Worm (Caenorhabditis elegans) whole organism, L2 larva: ENCODE data around the gene clec-186.

Experiments
- C34F6.9 ChIP-seq: fragments of 150-350 bp; optimal IDR thresholded peaks from 2 replicates; lab custom pipeline; 2014; ENCODE audit warnings: missing biosample characterization, missing genetic modification characterization
- Y55F3AM.14 ChIP-seq: fragments of 200-800 bp; sonication (Bioruptor generic); optimal IDR thresholded peaks from 2 replicates; lab custom pipeline; 2018; ENCODE audit warnings: mild to moderate bottlenecking, missing genetic modification characterization, missing compliant biosample characterization
- alr-1 ChIP-seq: fragments of 150-350 bp; optimal IDR thresholded peaks from 2 replicates; lab custom pipeline; 2014; ENCODE audit warnings: missing biosample characterization, missing genetic modification characterization
- aly-2 ChIP-seq: fragments of 150-350 bp; optimal IDR thresholded peaks from 2 replicates; lab custom pipeline; 2014; ENCODE audit warnings: missing biosample characterization, missing genetic modification characterization
- ama-1 ChIP-seq: fragments of 150-350 bp; optimal IDR thresholded peaks from 2 replicates; lab custom pipeline; 2018; ENCODE audit warnings: inconsistent platforms
- ceh-82 ChIP-seq: fragments of 150-350 bp; optimal IDR thresholded peaks from 2 replicates; lab custom pipeline; 2014; ENCODE audit warnings: missing biosample characterization, missing genetic modification characterization
- dmd-4 ChIP-seq: sonication (generic microtip); optimal IDR thresholded peaks from 2 replicates; lab custom pipeline; 2017; ENCODE audit warnings: missing biosample characterization, missing genetic modification characterization
- elt-1 ChIP-seq: fragments of 150-350 bp; optimal IDR thresholded peaks from 2 replicates; lab custom pipeline; 2014; ENCODE audit warnings: missing biosample characterization, missing genetic modification characterization
- fos-1 ChIP-seq: fragments of 150-350 bp; optimal IDR thresholded peaks from 2 replicates; lab custom pipeline; 2014; ENCODE audit warnings: missing biosample characterization, missing genetic modification characterization
- gmeb-1 ChIP-seq: fragments of 150-350 bp; optimal IDR thresholded peaks from 2 replicates; lab custom pipeline; 2014; ENCODE audit warnings: missing biosample characterization, missing genetic modification characterization
- lin-11 ChIP-seq: fragments of 150-350 bp; sonication (generic microtip); optimal IDR thresholded peaks from 2 replicates; lab custom pipeline; 2014; ENCODE audit warnings: missing biosample characterization, missing genetic modification characterization, inconsistent platforms, mixed read lengths
- lin-13 ChIP-seq: fragments of 150-350 bp; optimal IDR thresholded peaks from 2 replicates; lab custom pipeline; 2014; ENCODE audit warnings: missing biosample characterization, missing genetic modification reagents, missing genetic modification characterization
- lin-39 ChIP-seq: fragments of 150-350 bp; optimal IDR thresholded peaks from 2 replicates; lab custom pipeline; 2014; ENCODE audit warnings: missing biosample characterization, missing genetic modification reagents, missing genetic modification characterization
- lsy-2 ChIP-seq, 2 experiments: fragments of 150-350 bp in 1 of 2; sonication (generic microtip) in 1 of 2; optimal IDR thresholded peaks; 2 replicates each; lab custom pipeline; 2014 to 2017; ENCODE audit warnings: missing biosample characterization in 2 of 2, missing genetic modification characterization in 2 of 2
- mdl-1 ChIP-seq, 2 experiments: fragments of 150-350 bp in 1 of 2; sonication (generic microtip) in 1 of 2; optimal IDR thresholded peaks; 2 replicates each; lab custom pipeline; 2017; ENCODE audit warnings: missing biosample characterization in 2 of 2, missing genetic modification characterization in 2 of 2
- nhr-11 ChIP-seq: fragments of 150-350 bp; optimal IDR thresholded peaks from 2 replicates; lab custom pipeline; 2014; ENCODE audit warnings: missing biosample characterization, missing genetic modification characterization
- nhr-12 ChIP-seq: fragments of 150-350 bp; optimal IDR thresholded peaks from 2 replicates; lab custom pipeline; 2014; ENCODE audit warnings: missing biosample characterization, missing genetic modification characterization
- nhr-21 ChIP-seq: fragments of 150-350 bp; optimal IDR thresholded peaks from 2 replicates; lab custom pipeline; 2014; ENCODE audit warnings: missing biosample characterization, missing genetic modification characterization
- nhr-23 ChIP-seq: fragments of 150-350 bp; optimal IDR thresholded peaks from 2 replicates; lab custom pipeline; 2014; ENCODE audit warnings: missing biosample characterization, missing genetic modification reagents, missing genetic modification characterization
- nhr-237 ChIP-seq: fragments of 150-350 bp; optimal IDR thresholded peaks from 2 replicates; lab custom pipeline; 2014; ENCODE audit warnings: missing biosample characterization, missing genetic modification characterization
- nhr-25 ChIP-seq: fragments of 150-350 bp; sonication (generic microtip); optimal IDR thresholded peaks from 3 replicates; lab custom pipeline; 2014; ENCODE audit warnings: missing biosample characterization, missing genetic modification characterization
- nhr-6 ChIP-seq: fragments of 150-350 bp; optimal IDR thresholded peaks from 2 replicates; lab custom pipeline; 2014; ENCODE audit warnings: missing biosample characterization, missing genetic modification characterization
- sem-4 ChIP-seq: fragments of 150-350 bp; optimal IDR thresholded peaks from 2 replicates; lab custom pipeline; 2014; ENCODE audit warnings: missing biosample characterization, missing genetic modification reagents, missing genetic modification characterization
- skn-1 ChIP-seq: sonication (generic microtip); optimal IDR thresholded peaks from 2 replicates; lab custom pipeline; 2017; ENCODE audit warnings: missing biosample characterization, missing genetic modification characterization
- sma-9 ChIP-seq, 2 experiments: fragments of 150-350 bp in 1 of 2; sonication (generic microtip) in 1 of 2; optimal IDR thresholded peaks; 2 replicates each; lab custom pipeline; 2014 to 2016; ENCODE audit warnings: missing genetic modification characterization in 2 of 2, mild to moderate bottlenecking in 1 of 2, missing biosample characterization in 1 of 2, missing compliant biosample characterization in 1 of 2, missing genetic modification reagents in 1 of 2, moderate library complexity in 1 of 2
- snpc-4 ChIP-seq: fragments of 150-350 bp; optimal IDR thresholded peaks from 2 replicates; lab custom pipeline; 2014; ENCODE audit warnings: missing biosample characterization, missing genetic modification characterization
- unc-39 ChIP-seq: fragments of 150-350 bp; optimal IDR thresholded peaks from 2 replicates; lab custom pipeline; 2014; ENCODE audit warnings: missing biosample characterization, missing genetic modification characterization
- unc-62 ChIP-seq: fragments of 150-350 bp; optimal IDR thresholded peaks from 2 replicates; lab custom pipeline; 2014; ENCODE audit warnings: missing biosample characterization, missing genetic modification reagents, missing genetic modification characterization
- ztf-4 ChIP-seq: fragments of 150-350 bp; optimal IDR thresholded peaks from 2 replicates; lab custom pipeline; 2014; ENCODE audit warnings: missing biosample characterization, missing genetic modification characterization

clec-186 gene

ce11 chrIV:12909871-12910270 lies 44.0 kb downstream of the clec-186 start, which contains the start of gene K08D8.4:
K08D8.4 (minus strand) TSS chrIV:12909998.
- TF ChIP-seq fos-1 (tag; lab: Kevin White, UChicago), result peak; percentile 86
- TF ChIP-seq Y55F3AM.14 (GFP tag; lab: Kevin White, UChicago), result no peak

DNA sequence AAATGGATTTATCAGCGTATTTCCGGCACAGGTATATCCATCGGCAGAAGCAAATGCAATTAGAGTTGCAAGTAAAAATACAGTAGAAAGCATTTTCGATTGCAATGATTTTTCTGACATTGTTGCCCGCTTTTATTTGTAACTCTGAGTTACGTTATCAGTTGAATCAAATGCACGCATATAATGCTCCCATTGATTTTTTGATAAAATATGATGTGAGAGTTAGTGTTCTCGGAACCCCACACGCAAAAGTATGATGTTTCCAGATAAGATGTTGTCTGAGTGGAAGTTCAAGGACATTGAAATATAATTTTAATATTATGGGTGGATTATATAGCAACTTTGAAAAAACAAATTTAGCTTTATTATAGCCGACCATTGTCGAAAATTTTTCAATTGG lies 46.1 kb downstream of the clec-186 start, which contains the start of gene K08D8.5:
K08D8.5 (minus strand) TSS at position 140 of the 400 bp plus-strand sequence.
- no peak for TF ChIP-seq nhr-21 (tag; lab: Kevin White, UChicago)
- TF ChIP-seq fos-1 (tag; lab: Kevin White, UChicago), result peak; percentile 79
- TF ChIP-seq lsy-2 (tag; optimal IDR thresholded peaks at IDR 0.05; lab: Kevin White, UChicago), result no peak
- TF ChIP-seq sem-4 (tag; lab: Kevin White, UChicago), result no peak
- peak; percentile 51 for TF ChIP-seq sma-9 (GFP tag; optimal IDR thresholded peaks at IDR 0.05; lab: Kevin White, UChicago)
- no peak for TF ChIP-seq sma-9 (tag; optimal IDR thresholded peaks at IDR 0.05; lab: Kevin White, UChicago)
- TF ChIP-seq nhr-6, result no peak
- TF ChIP-seq nhr-12 (tag; lab: Kevin White, UChicago), result no peak
- TF ChIP-seq nhr-25 (tag; lab: Kevin White, UChicago), result no peak
- no peak for TF ChIP-seq elt-1 (tag; lab: Kevin White, UChicago)
- TF ChIP-seq gmeb-1 (tag; lab: Kevin White, UChicago), result no peak
- TF ChIP-seq C34F6.9, result no peak

ce11 chrIV:12914532-12915019 lies 48.7 kb downstream of the clec-186 start, which contains the start of gene irg-6:
irg-6 (minus strand) TSS chrIV:12914969.
- TF ChIP-seq ceh-82, result no peak
- TF ChIP-seq C34F6.9, result no peak
- no peak for TF ChIP-seq nhr-23 (tag; lab: Kevin White, UChicago)
- TF ChIP-seq alr-1 (tag; lab: Kevin White, UChicago), result no peak
- no peak for TF ChIP-seq nhr-21 (tag; lab: Kevin White, UChicago)
- no peak for TF ChIP-seq skn-1 (tag; lab: Kevin White, UChicago)

- TF ChIP-seq lin-39 (tag; lab: Kevin White, UChicago) (no peak), lin-11 (tag; lab: Kevin White, UChicago) (no peak), aly-2 (tag; lab: Kevin White, UChicago) (no peak), ztf-4 (tag; lab: Kevin White, UChicago) (no peak)
Observed at ce11 chrIV:12915479-12915878, 49.6 kb downstream of the clec-186 start, which contains the start of gene srz-15. srz-15 (plus strand) TSS chrIV:12915779.

ce11 chrIV:12918256-12918655 lies 52.3 kb downstream of the clec-186 start, which contains the start of gene C32H11.3:
C32H11.3 (plus strand) TSS chrIV:12918556.
- TF ChIP-seq lin-39 (tag; lab: Kevin White, UChicago) (no peak), snpc-4 (tag; lab: Kevin White, UChicago) (no peak), dmd-4 (tag; lab: Kevin White, UChicago) (no peak), nhr-11 (tag; lab: Kevin White, UChicago) (no peak), fos-1 (tag; lab: Kevin White, UChicago) (no peak), Y55F3AM.14 (GFP tag; lab: Kevin White, UChicago) (no peak), lin-13 (no peak), nhr-237 (tag; lab: Kevin White, UChicago) (no peak), unc-62 (GFP tag; lab: Kevin White, UChicago) (no peak), gmeb-1 (tag; lab: Kevin White, UChicago) (no peak), mdl-1 (tag; optimal IDR thresholded peaks at IDR 0.05; lab: Kevin White, UChicago) (no peak), nhr-25 (tag; lab: Kevin White, UChicago) (no peak), ama-1 (no peak), C34F6.9 (no peak), lsy-2 (tag; optimal IDR thresholded peaks at IDR 0.05; lab: Kevin White, UChicago) (no peak), unc-39 (tag; lab: Kevin White, UChicago) (no peak)
